Fruit fly (Drosophila melanogaster) whole organism, embryonic: Measurements from ENCODE around the gene kek6.

Source experiments
- Atf6 ChIP-seq: fragments of 200-800 bp; sonication (Bioruptor generic); IDR thresholded peaks from 2 replicates; pipeline ENCODE4 v1.3.6; 2022; ENCODE audit warnings: missing biosample characterization, missing genetic modification characterization
- B-H2 ChIP-seq: fragments of 200-800 bp; sonication (Bioruptor generic); optimal IDR thresholded peaks from 2 replicates; lab custom pipeline; 2018; ENCODE audit warnings: missing biosample characterization, mild to moderate bottlenecking, missing genetic modification characterization
- Bteb2 ChIP-seq: fragments of 200-800 bp; sonication (Bioruptor generic); optimal IDR thresholded peaks from 2 replicates; lab custom pipeline; 2016; ENCODE audit warnings: missing biosample characterization, missing genetic modification characterization
- CG10147 ChIP-seq: fragments of 200-800 bp; sonication (Bioruptor generic); optimal IDR thresholded peaks from 2 replicates; lab custom pipeline; 2019; ENCODE audit warnings: missing biosample characterization, mild to moderate bottlenecking, missing genetic modification characterization, moderate library complexity
- CG10431 ChIP-seq: fragments of 200-800 bp; sonication (Bioruptor generic); optimal IDR thresholded peaks from 3 replicates; lab custom pipeline; 2018; ENCODE audit warnings: missing biosample characterization, mild to moderate bottlenecking, missing genetic modification characterization
- CG11695 ChIP-seq: fragments of 200-800 bp; sonication (Bioruptor generic); IDR thresholded peaks from 3 replicates; pipeline ENCODE4 v1.3.6; 2022; ENCODE audit warnings: missing biosample characterization, missing genetic modification characterization
- CG14860 ChIP-seq: fragments of 200-800 bp; sonication (Bioruptor generic); IDR thresholded peaks from 3 replicates; pipeline ENCODE4 v1.3.6; 2022; ENCODE audit warnings: missing biosample characterization, missing genetic modification characterization; ENCODE audit not compliant: partially characterized antibody
- CG1602 ChIP-seq: fragments of 200-800 bp; sonication (Bioruptor generic); optimal IDR thresholded peaks from 3 replicates; lab custom pipeline; 2016; ENCODE audit warnings: missing biosample characterization, missing genetic modification characterization
- CG16813 ChIP-seq: fragments of 200-800 bp; sonication (Bioruptor generic); IDR thresholded peaks from 3 replicates; pipeline ENCODE4 v1.3.6; 2022; ENCODE audit warnings: missing biosample characterization, missing genetic modification characterization; ENCODE audit not compliant: partially characterized antibody
- CG2712 ChIP-seq: fragments of 200-800 bp; optimal IDR thresholded peaks from 3 replicates; lab custom pipeline; 2019; ENCODE audit warnings: missing biosample characterization, mild to moderate bottlenecking, missing genetic modification characterization, moderate library complexity
- CG3065 ChIP-seq: fragments of 200-800 bp; sonication (Bioruptor generic); optimal IDR thresholded peaks from 2 replicates; lab custom pipeline; 2016; ENCODE audit warnings: missing biosample characterization, missing genetic modification characterization
- CG4617 ChIP-seq: fragments of 200-800 bp; sonication (Bioruptor generic); optimal IDR thresholded peaks from 3 replicates; lab custom pipeline; 2016; ENCODE audit warnings: missing biosample characterization, missing genetic modification characterization, borderline replicate concordance
- CG6272 ChIP-seq: fragments of 200-800 bp; sonication (Bioruptor generic); IDR thresholded peaks from 2 replicates; pipeline ENCODE4 v1.3.6; 2022; ENCODE audit warnings: missing biosample characterization, missing genetic modification characterization
- CG9727 ChIP-seq: fragments of 200-800 bp; sonication (Bioruptor generic); optimal IDR thresholded peaks from 3 replicates; lab custom pipeline; 2017; ENCODE audit warnings: missing biosample characterization, mild to moderate bottlenecking, missing genetic modification characterization
- Camta ChIP-seq: fragments of 200-800 bp; sonication (Bioruptor generic); optimal IDR thresholded peaks from 2 replicates; lab custom pipeline; 2016; ENCODE audit warnings: missing biosample characterization, missing genetic modification characterization
- Drgx ChIP-seq: fragments of 200-800 bp; sonication (Bioruptor generic); IDR thresholded peaks from 2 replicates; pipeline ENCODE4 v1.3.6; 2022; ENCODE audit warnings: missing biosample characterization, missing genetic modification characterization
- Eip74EF ChIP-seq, 2 experiments: fragments of 200-800 bp in 1 of 2; fragments of >200 bp in 1 of 2; sonication (Bioruptor generic) in 1 of 2; optimal IDR thresholded peaks; 2 replicates each; lab custom pipeline; 2017 to 2019; ENCODE audit warnings: missing biosample characterization in 2 of 2, missing genetic modification characterization in 2 of 2, mild to moderate bottlenecking in 1 of 2, moderate library complexity in 1 of 2
- Fer1 ChIP-seq: fragments of 200-800 bp; sonication (Bioruptor generic); optimal IDR thresholded peaks from 2 replicates; lab custom pipeline; 2017; ENCODE audit warnings: missing biosample characterization, mild to moderate bottlenecking, missing genetic modification characterization
- GATAe ChIP-seq: fragments of 200-800 bp; sonication (Bioruptor generic); conservative IDR thresholded peaks from 2 replicates; pipeline ENCODE4 v1.3.6; 2022; ENCODE audit warnings: missing biosample characterization, missing genetic modification characterization
- Gsc ChIP-seq: fragments of 200-800 bp; sonication (Bioruptor generic); IDR thresholded peaks from 2 replicates; pipeline ENCODE4 v1.3.6; 2022; ENCODE audit warnings: missing biosample characterization, missing genetic modification characterization
- HLHmδ ChIP-seq: fragments of 200-800 bp; sonication (Bioruptor generic); optimal IDR thresholded peaks from 2 replicates; lab custom pipeline; 2018; ENCODE audit warnings: missing biosample characterization, mild to moderate bottlenecking, missing genetic modification characterization, moderate library complexity
- Med ChIP-seq: fragments of 200-800 bp; sonication (Bioruptor generic); peaks from one replicate; lab custom pipeline; 2016; ENCODE audit warnings: missing biosample characterization, missing genetic modification characterization, mild to moderate bottlenecking, inconsistent platforms, moderate library complexity
- Neu2 ChIP-seq: fragments of 200-800 bp; sonication (Bioruptor generic); optimal IDR thresholded peaks from 3 replicates; lab custom pipeline; 2016; ENCODE audit warnings: missing biosample characterization, missing genetic modification characterization, borderline replicate concordance
- Ptx1 ChIP-seq: fragments of 200-800 bp; sonication (Bioruptor generic); IDR thresholded peaks from 2 replicates; pipeline ENCODE4 v1.3.6; 2022; ENCODE audit warnings: missing biosample characterization, missing genetic modification characterization
- Side ChIP-seq: fragments of 200-800 bp; sonication (Bioruptor generic); optimal IDR thresholded peaks from 2 replicates; lab custom pipeline; 2016; ENCODE audit warnings: missing biosample characterization, missing genetic modification characterization
- Sox102F ChIP-seq: fragments of 200-800 bp; sonication (Bioruptor generic); optimal IDR thresholded peaks from 2 replicates; lab custom pipeline; 2018; ENCODE audit warnings: missing biosample characterization, mild to moderate bottlenecking, missing genetic modification characterization, moderate library complexity
- TFAM ChIP-seq: fragments of 200-800 bp; sonication (Bioruptor generic); optimal IDR thresholded peaks from 2 replicates; lab custom pipeline; 2017; ENCODE audit warnings: missing biosample characterization, missing genetic modification characterization, inconsistent platforms
- Xrp1 ChIP-seq: fragments of 200-800 bp; sonication (Bioruptor generic); IDR thresholded peaks from 2 replicates; pipeline ENCODE4 v1.3.6; 2022; ENCODE audit warnings: missing biosample characterization, missing genetic modification characterization
- bab2 ChIP-seq: fragments of 200-800 bp; sonication (Bioruptor generic); optimal IDR thresholded peaks from 2 replicates; lab custom pipeline; 2016; ENCODE audit warnings: missing biosample characterization, missing genetic modification characterization
- br ChIP-seq: fragments of >200 bp; optimal IDR thresholded peaks from 2 replicates; lab custom pipeline; 2017
- bsh ChIP-seq, 2 experiments: fragments of 200-800 bp; sonication (Bioruptor generic); optimal IDR thresholded peaks; 2 replicates each; lab custom pipeline; 2017 to 2018; ENCODE audit warnings: mild to moderate bottlenecking in 2 of 2, missing biosample characterization in 2 of 2, missing genetic modification characterization in 2 of 2, moderate library complexity in 1 of 2
- danr ChIP-seq: fragments of 200-800 bp; sonication (Bioruptor generic); IDR thresholded peaks from 2 replicates; pipeline ENCODE4 v1.3.6; 2022; ENCODE audit warnings: missing biosample characterization, missing genetic modification characterization
- dmrt11E ChIP-seq: fragments of 200-800 bp; sonication (Bioruptor generic); optimal IDR thresholded peaks from 3 replicates; lab custom pipeline; 2018; ENCODE audit warnings: missing biosample characterization, mild to moderate bottlenecking, missing genetic modification characterization, moderate library complexity
- emc ChIP-seq: fragments of 200-800 bp; sonication (Bioruptor generic); optimal IDR thresholded peaks from 2 replicates; lab custom pipeline; 2016; ENCODE audit warnings: missing biosample characterization, missing genetic modification characterization
- ems ChIP-seq: fragments of 200-800 bp; sonication (Bioruptor generic); optimal IDR thresholded peaks from 3 replicates; lab custom pipeline; 2016; ENCODE audit warnings: missing biosample characterization, missing genetic modification characterization
- gt ChIP-seq: fragments of 200-800 bp; sonication (Bioruptor generic); IDR thresholded peaks from 2 replicates; pipeline ENCODE4 v1.3.6; 2022; ENCODE audit warnings: missing biosample characterization, missing genetic modification characterization
- ham ChIP-seq: fragments of 200-800 bp; sonication (Bioruptor generic); IDR thresholded peaks from 2 replicates; pipeline ENCODE4 v1.3.6; 2022; ENCODE audit warnings: missing biosample characterization, missing genetic modification characterization
- hb ChIP-seq: fragments of 200-800 bp; sonication (Bioruptor generic); IDR thresholded peaks from 3 replicates; pipeline ENCODE4 v1.3.6; 2022; ENCODE audit warnings: missing biosample characterization, missing genetic modification characterization; ENCODE audit not compliant: partially characterized antibody
- jigr1 ChIP-seq: fragments of 200-800 bp; sonication (Bioruptor generic); IDR thresholded peaks from 3 replicates; pipeline ENCODE4 v1.3.6; 2022; ENCODE audit warnings: missing biosample characterization, missing genetic modification characterization
- lbe ChIP-seq: fragments of 200-800 bp; sonication (Bioruptor generic); optimal IDR thresholded peaks from 2 replicates; lab custom pipeline; 2016; ENCODE audit warnings: missing biosample characterization, mild to moderate bottlenecking, missing genetic modification characterization
- mirr ChIP-seq: fragments of 200-800 bp; sonication (Bioruptor generic); optimal IDR thresholded peaks from 3 replicates; lab custom pipeline; 2018; ENCODE audit warnings: missing biosample characterization, mild to moderate bottlenecking, missing genetic modification characterization
- nerfin-1 ChIP-seq: fragments of 200-800 bp; sonication (Bioruptor generic); optimal IDR thresholded peaks from 3 replicates; lab custom pipeline; 2019; ENCODE audit warnings: missing biosample characterization, mild to moderate bottlenecking, missing genetic modification characterization, moderate library complexity
- nom ChIP-seq: fragments of 200-800 bp; sonication (Bioruptor generic); optimal IDR thresholded peaks from 2 replicates; lab custom pipeline; 2017; ENCODE audit warnings: missing biosample characterization, missing genetic modification characterization, mild to moderate bottlenecking, moderate library complexity, missing genetic modification reagents
- prd ChIP-seq, 3 experiments: fragments of >200 bp in 2 of 3; fragments of 200-800 bp in 1 of 3; sonication (Bioruptor generic) in 1 of 3; optimal IDR thresholded peaks in 2 of 3; IDR thresholded peaks in 1 of 3; 2 replicates in 2 of 3; 3 replicates in 1 of 3; pipeline versions ENCODE4 v1.3.6 to Lab custom; 2017 to 2022; ENCODE audit warnings: missing biosample characterization in 1 of 3, missing genetic modification characterization in 1 of 3
- pros ChIP-seq: fragments of 200-800 bp; sonication (Bioruptor generic); optimal IDR thresholded peaks from 3 replicates; lab custom pipeline; 2019; ENCODE audit warnings: missing biosample characterization, mild to moderate bottlenecking, missing genetic modification characterization, moderate library complexity
- seq ChIP-seq: fragments of 200-800 bp; sonication (Bioruptor generic); IDR thresholded peaks from 2 replicates; pipeline ENCODE4 v1.3.6; 2022; ENCODE audit warnings: missing biosample characterization, missing genetic modification characterization
- stwl ChIP-seq: fragments of 200-800 bp; sonication (Bioruptor generic); optimal IDR thresholded peaks from 3 replicates; lab custom pipeline; 2018; ENCODE audit warnings: missing biosample characterization, mild to moderate bottlenecking, missing genetic modification characterization, moderate library complexity
- unpg ChIP-seq: fragments of 200-800 bp; sonication (Bioruptor generic); optimal IDR thresholded peaks from 3 replicates; lab custom pipeline; 2018; ENCODE audit warnings: missing biosample characterization, mild to moderate bottlenecking, missing genetic modification characterization, moderate library complexity
- wor ChIP-seq: fragments of 200-800 bp; sonication (Bioruptor generic); IDR thresholded peaks from 2 replicates; pipeline ENCODE4 v1.3.6; 2022; ENCODE audit warnings: missing biosample characterization, missing genetic modification characterization

Gene kek6

DNA sequence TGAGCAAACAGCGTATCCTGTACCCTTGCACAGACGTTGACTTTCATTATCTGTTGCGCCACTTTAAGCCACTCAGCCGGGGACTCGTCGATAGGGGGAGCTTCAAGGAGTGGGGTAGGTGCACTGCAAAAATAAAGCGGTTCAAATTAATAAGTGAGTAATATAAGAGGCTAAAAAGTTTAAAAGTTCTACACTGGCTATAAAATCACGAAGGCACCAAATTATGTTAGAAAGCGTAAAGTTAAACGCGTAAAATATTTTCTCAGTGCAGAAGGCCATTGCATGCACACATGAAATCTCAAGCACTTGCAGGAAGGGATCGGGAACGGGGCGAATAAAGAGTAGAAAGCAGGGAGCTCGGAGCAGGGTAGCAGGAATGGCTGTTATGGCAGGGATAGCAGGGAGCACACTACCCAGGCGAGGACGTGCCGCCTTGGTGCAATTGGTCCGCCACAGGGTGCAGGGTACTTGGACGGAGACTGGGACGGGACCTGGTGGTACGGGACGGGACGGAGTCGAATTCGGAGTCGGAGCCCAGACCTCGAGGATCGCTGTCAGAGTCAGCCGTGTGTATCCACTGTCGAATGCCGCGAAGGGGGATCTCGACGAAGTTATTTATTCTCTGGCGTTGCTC is 76.3 kb downstream of the kek6 start (continued):
- no peak for TF ChIP-seq nerfin-1 (tag; lab: Kevin White, UChicago)
- no peak for TF ChIP-seq Neu2 (GFP tag; lab: Kevin White, UChicago)
- no peak for TF ChIP-seq gt
- TF ChIP-seq hb (GFP tag; lab: Robert Waterston, UW), result no peak
- TF ChIP-seq Bteb2 (GFP tag; lab: Kevin White, UChicago), result no peak
- no peak for TF ChIP-seq seq (GFP tag; lab: Robert Waterston, UW)
- TF ChIP-seq HLHmδ, result no peak
- TF ChIP-seq jigr1, result no peak
- TF ChIP-seq mirr (GFP tag; lab: Kevin White, UChicago), result no peak
- no peak for TF ChIP-seq GATAe (GFP tag; lab: Robert Waterston, UW)
- TF ChIP-seq CG14860 (GFP tag; lab: Robert Waterston, UW), result no peak
- TF ChIP-seq CG4617 (GFP tag; lab: Kevin White, UChicago), result no peak
- TF ChIP-seq, all 482 proteins: peak for 38

DNA sequence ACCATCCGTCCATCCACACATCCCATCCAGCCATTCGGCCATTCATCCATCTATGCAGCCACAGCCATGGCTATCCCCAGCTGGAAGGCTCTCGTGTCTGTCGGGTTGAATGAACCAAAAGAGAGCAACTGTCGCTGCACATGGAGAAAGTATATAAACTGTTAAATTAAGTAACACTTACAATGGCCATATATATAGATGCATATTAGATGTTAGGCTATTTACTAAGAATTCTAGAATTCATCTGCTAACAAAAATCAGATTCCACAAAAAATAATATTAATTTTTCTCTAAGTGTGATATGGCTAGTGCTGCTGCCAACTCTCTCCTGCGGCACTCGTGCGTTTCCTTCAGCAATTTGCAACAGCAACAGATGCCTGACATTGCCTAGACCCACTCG is 78.3 kb downstream of the kek6 start:
- no peak for TF ChIP-seq B-H2 (GFP tag; lab: Kevin White, UChicago)
- no peak for TF ChIP-seq emc (GFP tag; lab: Kevin White, UChicago)
- no peak for TF ChIP-seq CG1602
- TF ChIP-seq Drgx, result peak; percentile 73
- TF ChIP-seq bsh (GFP tag; optimal IDR thresholded peaks at IDR 0.05; lab: Kevin White, UChicago), result peak in 1 of 2 experiments; percentile 68
- TF ChIP-seq stwl, result no peak
- peak; percentile 41 for TF ChIP-seq dmrt11E (tag; lab: Kevin White, UChicago)
- peak; percentile 17; the same call in 1 of the 2 replicates for TF ChIP-seq Xrp1
- no peak for TF ChIP-seq unpg
- TF ChIP-seq Med (GFP tag; lab: Kevin White, UChicago), result peak; percentile 10
- TF ChIP-seq prd (optimal IDR thresholded peaks at IDR 0.05; lab: Kevin White, UChicago), result no peak
- peak; percentile 19; the same call in 1 of the 3 replicates for TF ChIP-seq prd (GFP tag; IDR thresholded peaks at IDR 0.05; lab: Robert Waterston, UW)
- TF ChIP-seq CG16813, result 0 out of 3 replicates have a peak, but pooled peaks have one; percentile 2
- TF ChIP-seq Side (GFP tag; lab: Kevin White, UChicago), result no peak
- peak; percentile 3 for TF ChIP-seq CG2712

DNA sequence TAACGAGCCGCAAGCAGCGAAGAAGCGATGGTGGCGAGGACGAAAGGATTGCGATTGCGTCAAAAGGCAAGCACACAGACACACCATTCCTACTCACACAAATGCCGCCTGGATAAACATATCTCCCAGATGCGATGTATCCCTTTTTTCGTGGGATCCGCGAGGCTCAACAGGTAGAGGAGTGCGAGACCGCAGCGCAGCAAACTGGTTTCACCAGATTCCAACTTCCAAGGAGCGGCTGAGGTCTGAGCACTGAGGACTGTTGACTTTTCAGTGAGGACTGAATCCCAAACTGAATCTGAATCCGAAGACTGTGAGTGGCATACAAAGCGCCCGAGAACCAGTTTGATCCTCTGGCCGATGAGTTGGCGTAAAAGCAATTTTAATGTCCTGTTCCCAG is 80.0 kb downstream of the kek6 start:
- TF ChIP-seq Sox102F (GFP tag; lab: Kevin White, UChicago) (no peak), nom (GFP tag; lab: Kevin White, UChicago) (peak; percentile 41), lbe (GFP tag; lab: Kevin White, UChicago) (peak; percentile 23), Ptx1 (no peak), CG11695 (GFP tag; lab: Robert Waterston, UW) (no peak), CG9727 (no peak), ham (GFP tag; lab: Robert Waterston, UW) (no peak), Atf6 (no peak), danr (GFP tag; lab: Robert Waterston, UW) (no peak), Gsc (GFP tag; lab: Robert Waterston, UW) (no peak), CG6272 (no peak), CG10147 (GFP tag; lab: Kevin White, UChicago) (no peak), Eip74EF (GFP tag; optimal IDR thresholded peaks at IDR 0.05; lab: Kevin White, UChicago) (no peak), br (lab: Kevin White, UChicago) (no peak), wor (GFP tag; lab: Robert Waterston, UW) (no peak), Fer1 (GFP tag; lab: Kevin White, UChicago) (no peak), CG3065 (GFP tag; lab: Kevin White, UChicago) (no peak), pros (peak; percentile 32), Camta (GFP tag; lab: Kevin White, UChicago) (no peak), TFAM (no peak), CG14860 (GFP tag; lab: Robert Waterston, UW) (no peak), CG10431 (no peak), ems (GFP tag; lab: Kevin White, UChicago) (no peak), bab2 (GFP tag; lab: Kevin White, UChicago) (no peak)
